Fruit fly (Drosophila melanogaster) whole organism, embryonic: Measurements from ENCODE around the gene CG1638.

Source experiments
- Asciz ChIP-seq: fragments of 200-800 bp; sonication (Bioruptor generic); optimal IDR thresholded peaks from 2 replicates; lab custom pipeline; 2017; ENCODE audit warnings: missing biosample characterization, mild to moderate bottlenecking, missing genetic modification characterization, missing genetic modification reagents
- Atf3 ChIP-seq: fragments of 200-800 bp; sonication (Bioruptor generic); optimal IDR thresholded peaks from 3 replicates; lab custom pipeline; 2016; ENCODE audit warnings: missing biosample characterization, missing genetic modification characterization
- Awh ChIP-seq: fragments of 200-800 bp; sonication (Bioruptor generic); IDR thresholded peaks from 2 replicates; pipeline ENCODE4, ENCODE4 v1.3.6; 2022; ENCODE audit warnings: missing biosample characterization, missing genetic modification characterization
- CG10147 ChIP-seq: fragments of 200-800 bp; sonication (Bioruptor generic); optimal IDR thresholded peaks from 2 replicates; lab custom pipeline; 2019; ENCODE audit warnings: missing biosample characterization, mild to moderate bottlenecking, missing genetic modification characterization, moderate library complexity
- CG10543 ChIP-seq: fragments of 200-800 bp; sonication (Bioruptor generic); optimal IDR thresholded peaks from 3 replicates; lab custom pipeline; 2017; ENCODE audit warnings: missing biosample characterization, mild to moderate bottlenecking, missing genetic modification characterization, moderate library complexity
- CG11695 ChIP-seq: fragments of 200-800 bp; sonication (Bioruptor generic); IDR thresholded peaks from 3 replicates; pipeline ENCODE4 v1.3.6; 2022; ENCODE audit warnings: missing biosample characterization, missing genetic modification characterization
- CG12299 ChIP-seq: fragments of 200-800 bp; sonication (Bioruptor generic); optimal IDR thresholded peaks from 2 replicates; lab custom pipeline; 2018; ENCODE audit warnings: missing biosample characterization, mild to moderate bottlenecking, missing genetic modification characterization
- CG12942 ChIP-seq: fragments of 200-800 bp; sonication (Bioruptor generic); optimal IDR thresholded peaks from 3 replicates; lab custom pipeline; 2016; ENCODE audit warnings: missing biosample characterization, missing genetic modification characterization
- CG14014 ChIP-seq: fragments of 200-800 bp; sonication (Bioruptor generic); IDR thresholded peaks from 2 replicates; pipeline ENCODE4 v1.3.6; 2022; ENCODE audit warnings: missing biosample characterization, missing genetic modification characterization
- CG14965 ChIP-seq: fragments of 200-800 bp; sonication (Bioruptor generic); optimal IDR thresholded peaks from 2 replicates; lab custom pipeline; 2016; ENCODE audit warnings: missing biosample characterization, missing genetic modification characterization, borderline replicate concordance
- CG17361 ChIP-seq: fragments of 200-800 bp; sonication (Bioruptor generic); IDR thresholded peaks from 3 replicates; pipeline ENCODE4 v1.3.6; 2022; ENCODE audit warnings: missing biosample characterization, missing genetic modification characterization
- CG17385 ChIP-seq: fragments of 200-800 bp; sonication (Bioruptor generic); optimal IDR thresholded peaks from 3 replicates; lab custom pipeline; 2018; ENCODE audit warnings: missing biosample characterization, mild to moderate bottlenecking, missing genetic modification characterization
- CG18262 ChIP-seq: fragments of 200-800 bp; optimal IDR thresholded peaks from 3 replicates; lab custom pipeline; 2019; ENCODE audit warnings: missing biosample characterization, mild to moderate bottlenecking, missing genetic modification characterization, moderate library complexity
- CG2678 ChIP-seq: fragments of 200-800 bp; sonication (Bioruptor generic); optimal IDR thresholded peaks from 3 replicates; lab custom pipeline; 2019; ENCODE audit warnings: missing biosample characterization, mild to moderate bottlenecking, missing genetic modification characterization, moderate library complexity
- CG2889 ChIP-seq: fragments of 200-800 bp; sonication (Bioruptor generic); IDR thresholded peaks from 3 replicates; pipeline ENCODE4 v1.3.6; 2022; ENCODE audit warnings: missing biosample characterization, missing genetic modification characterization
- CG3065 ChIP-seq: fragments of 200-800 bp; sonication (Bioruptor generic); optimal IDR thresholded peaks from 2 replicates; lab custom pipeline; 2016; ENCODE audit warnings: missing biosample characterization, missing genetic modification characterization
- CG31441 ChIP-seq: fragments of 200-800 bp; sonication (Bioruptor generic); IDR thresholded peaks from 2 replicates; pipeline ENCODE4 v1.3.6; 2022; ENCODE audit warnings: missing biosample characterization, missing genetic modification characterization
- CG32772 ChIP-seq: fragments of 200-800 bp; sonication (Bioruptor generic); IDR thresholded peaks from 2 replicates; pipeline ENCODE4 v1.3.6; 2022; ENCODE audit warnings: missing biosample characterization, missing genetic modification characterization
- CG6683 ChIP-seq: fragments of 200-800 bp; sonication (Bioruptor generic); optimal IDR thresholded peaks from 2 replicates; lab custom pipeline; 2017; ENCODE audit warnings: missing biosample characterization, mild to moderate bottlenecking, missing genetic modification characterization, missing genetic modification reagents
- CG7271 ChIP-seq: fragments of 200-800 bp; sonication (Bioruptor generic); optimal IDR thresholded peaks from 2 replicates; lab custom pipeline; 2018; ENCODE audit warnings: missing biosample characterization, mild to moderate bottlenecking, missing genetic modification characterization, moderate library complexity
- CG9215 ChIP-seq: fragments of 200-800 bp; sonication (Bioruptor generic); IDR thresholded peaks from 2 replicates; pipeline ENCODE4 v1.3.6; 2022; ENCODE audit warnings: missing biosample characterization, missing genetic modification characterization
- Dp ChIP-seq: fragments of 200-800 bp; sonication (Bioruptor generic); optimal IDR thresholded peaks from 2 replicates; lab custom pipeline; 2018; ENCODE audit warnings: missing biosample characterization, mild to moderate bottlenecking, missing genetic modification characterization, moderate library complexity
- Ets97D ChIP-seq: fragments of 200-800 bp; sonication (Bioruptor generic); optimal IDR thresholded peaks from 3 replicates; lab custom pipeline; 2016; ENCODE audit warnings: missing biosample characterization, missing genetic modification characterization
- Fer2 ChIP-seq: fragments of 200-800 bp; sonication (Bioruptor generic); optimal IDR thresholded peaks from 2 replicates; lab custom pipeline; 2018; ENCODE audit warnings: missing biosample characterization, mild to moderate bottlenecking, missing genetic modification characterization, moderate library complexity
- HLH4C ChIP-seq: fragments of 200-800 bp; sonication (Bioruptor generic); IDR thresholded peaks from 3 replicates; pipeline ENCODE4 v1.3.6; 2022; ENCODE audit warnings: missing biosample characterization, missing genetic modification characterization; ENCODE audit not compliant: partially characterized antibody
- HLHmδ ChIP-seq: fragments of 200-800 bp; sonication (Bioruptor generic); optimal IDR thresholded peaks from 2 replicates; lab custom pipeline; 2018; ENCODE audit warnings: missing biosample characterization, mild to moderate bottlenecking, missing genetic modification characterization, moderate library complexity
- Jarid2 ChIP-seq: fragments of 200-800 bp; sonication (Bioruptor generic); optimal IDR thresholded peaks from 3 replicates; lab custom pipeline; 2017; ENCODE audit warnings: mild to moderate bottlenecking, missing biosample characterization, missing genetic modification reagents, missing genetic modification characterization
- MESR4 ChIP-seq: fragments of 200-800 bp; sonication (Bioruptor generic); optimal IDR thresholded peaks from 2 replicates; lab custom pipeline; 2018; ENCODE audit warnings: missing biosample characterization, mild to moderate bottlenecking, missing genetic modification characterization, moderate library complexity
- Myb ChIP-seq: fragments of 200-800 bp; sonication (Bioruptor generic); optimal IDR thresholded peaks from 2 replicates; lab custom pipeline; 2016; ENCODE audit warnings: missing biosample characterization, missing genetic modification characterization
- NfI ChIP-seq: fragments of 200-800 bp; sonication (Bioruptor generic); optimal IDR thresholded peaks from 3 replicates; lab custom pipeline; 2018; ENCODE audit warnings: missing biosample characterization, mild to moderate bottlenecking, missing genetic modification characterization, moderate library complexity
- Six4 ChIP-seq: fragments of 200-800 bp; sonication (Bioruptor generic); optimal IDR thresholded peaks from 2 replicates; lab custom pipeline; 2016; ENCODE audit warnings: missing biosample characterization, missing genetic modification characterization
- ac ChIP-seq: fragments of 200-800 bp; sonication (Bioruptor generic); optimal IDR thresholded peaks from 3 replicates; lab custom pipeline; 2017; ENCODE audit warnings: missing biosample characterization, mild to moderate bottlenecking, missing genetic modification characterization
- ase ChIP-seq: fragments of 200-800 bp; sonication (Bioruptor generic); IDR thresholded peaks from 3 replicates; pipeline ENCODE4 v1.3.6; 2022; ENCODE audit warnings: missing biosample characterization, missing genetic modification characterization
- bcd ChIP-seq: fragments of 200-800 bp; sonication (Bioruptor generic); optimal IDR thresholded peaks from 2 replicates; lab custom pipeline; 2017; ENCODE audit warnings: missing biosample characterization, mild to moderate bottlenecking, missing genetic modification characterization
- chn ChIP-seq: fragments of 200-800 bp; sonication (Bioruptor generic); optimal IDR thresholded peaks from 2 replicates; lab custom pipeline; 2016; ENCODE audit warnings: missing biosample characterization, missing genetic modification characterization
- da ChIP-seq: fragments of 200-800 bp; sonication (Bioruptor generic); optimal IDR thresholded peaks from 2 replicates; lab custom pipeline; 2016; ENCODE audit warnings: missing biosample characterization, missing genetic modification characterization
- dmrt11E ChIP-seq: fragments of 200-800 bp; sonication (Bioruptor generic); optimal IDR thresholded peaks from 3 replicates; lab custom pipeline; 2018; ENCODE audit warnings: missing biosample characterization, mild to moderate bottlenecking, missing genetic modification characterization, moderate library complexity
- eve ChIP-seq, 2 experiments: fragments of >200 bp; optimal IDR thresholded peaks; 2 replicates each; lab custom pipeline; 2017; ENCODE audit warnings: missing biosample characterization in 2 of 2, missing genetic modification characterization in 2 of 2
- gce ChIP-seq: fragments of 200-800 bp; sonication (Bioruptor generic); IDR thresholded peaks from 3 replicates; pipeline ENCODE4 v1.3.6; 2022; ENCODE audit warnings: missing biosample characterization, missing genetic modification characterization
- hth ChIP-seq: fragments of >200 bp; optimal IDR thresholded peaks from 2 replicates; lab custom pipeline; 2017; ENCODE audit warnings: inconsistent platforms
- kay ChIP-seq: fragments of 200-800 bp; sonication (Bioruptor generic); optimal IDR thresholded peaks from 2 replicates; lab custom pipeline; 2016; ENCODE audit warnings: missing biosample characterization, missing genetic modification characterization
- ken ChIP-seq: fragments of 200-800 bp; sonication (Bioruptor generic); IDR thresholded peaks from 3 replicates; pipeline ENCODE4 v1.3.6; 2022; ENCODE audit warnings: missing biosample characterization, missing genetic modification characterization
- kni ChIP-seq: fragments of 200-800 bp; sonication (Bioruptor generic); optimal IDR thresholded peaks from 3 replicates; lab custom pipeline; 2017; ENCODE audit warnings: mild to moderate bottlenecking, missing biosample characterization, missing genetic modification reagents, missing genetic modification characterization
- nerfin-2 ChIP-seq: fragments of 200-800 bp; sonication (Bioruptor generic); IDR thresholded peaks from 2 replicates; pipeline ENCODE4 v1.3.6; 2022; ENCODE audit warnings: missing biosample characterization, missing genetic modification characterization; ENCODE audit not compliant: partially characterized antibody
- phol ChIP-seq: fragments of 200-800 bp; sonication (Bioruptor generic); optimal IDR thresholded peaks from 3 replicates; lab custom pipeline; 2018; ENCODE audit warnings: missing biosample characterization, mild to moderate bottlenecking, missing genetic modification characterization, moderate library complexity
- pzg ChIP-seq: fragments of 200-800 bp; sonication (Bioruptor generic); optimal IDR thresholded peaks from 3 replicates; lab custom pipeline; 2018; ENCODE audit warnings: missing biosample characterization, mild to moderate bottlenecking, missing genetic modification characterization, moderate library complexity
- scrt ChIP-seq: fragments of 200-800 bp; sonication (Bioruptor generic); optimal IDR thresholded peaks from 2 replicates; lab custom pipeline; 2018; ENCODE audit warnings: missing biosample characterization, mild to moderate bottlenecking, missing genetic modification characterization, moderate library complexity
- seq ChIP-seq: fragments of 200-800 bp; sonication (Bioruptor generic); IDR thresholded peaks from 2 replicates; pipeline ENCODE4 v1.3.6; 2022; ENCODE audit warnings: missing biosample characterization, missing genetic modification characterization
- slou ChIP-seq: fragments of 200-800 bp; sonication (Bioruptor generic); optimal IDR thresholded peaks from 3 replicates; lab custom pipeline; 2016; ENCODE audit warnings: missing biosample characterization, missing genetic modification characterization
- stwl ChIP-seq: fragments of 200-800 bp; sonication (Bioruptor generic); optimal IDR thresholded peaks from 3 replicates; lab custom pipeline; 2018; ENCODE audit warnings: missing biosample characterization, mild to moderate bottlenecking, missing genetic modification characterization, moderate library complexity
- tna ChIP-seq: fragments of 200-800 bp; sonication (Bioruptor generic); IDR thresholded peaks from 2 replicates; pipeline ENCODE4 v1.3.6; 2022; ENCODE audit warnings: missing biosample characterization, missing genetic modification characterization; ENCODE audit not compliant: partially characterized antibody
- trem ChIP-seq: fragments of 200-800 bp; optimal IDR thresholded peaks from 3 replicates; lab custom pipeline; 2019; ENCODE audit warnings: missing biosample characterization, mild to moderate bottlenecking, missing genetic modification characterization, moderate library complexity

Gene CG1638

DNA sequence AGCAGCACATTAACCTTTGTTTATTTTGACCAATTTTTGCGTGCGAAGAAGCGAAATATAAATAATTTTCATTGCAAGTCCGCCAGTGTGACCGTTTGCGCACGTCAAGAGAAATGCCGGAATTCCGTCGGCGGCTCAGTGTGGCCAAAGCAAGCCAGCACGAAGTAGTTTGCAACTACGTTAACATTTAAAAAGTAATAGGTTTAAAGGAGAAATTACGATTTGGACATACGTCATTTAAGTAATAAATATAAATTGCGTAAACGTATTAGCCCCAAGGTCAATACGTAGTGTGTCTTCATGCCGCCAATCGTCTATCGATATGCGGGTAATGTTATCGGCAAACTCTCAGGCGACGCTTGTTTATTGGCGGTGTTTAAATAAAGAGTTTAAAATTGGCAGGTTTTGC is 9.8 kb upstream of the CG1638 start, which contains the start of the genes pygo and rod (continued):
- no peak for TF ChIP-seq gce (GFP tag; lab: Robert Waterston, UW)
- TF ChIP-seq CG14965 (GFP tag; lab: Kevin White, UChicago) = no peak
- no peak for TF ChIP-seq NfI (GFP tag; lab: Kevin White, UChicago)
- no peak for TF ChIP-seq eve (GFP tag; optimal IDR thresholded peaks at IDR 0.05; lab: Kevin White, UChicago)
- no peak for TF ChIP-seq slou
- TF ChIP-seq CG10543 = no peak
- TF ChIP-seq HLHmδ = no peak
- no peak for TF ChIP-seq Six4 (GFP tag; lab: Kevin White, UChicago)
- no peak for TF ChIP-seq hth (lab: Kevin White, UChicago)
- peak; percentile 69 for TF ChIP-seq MESR4 (GFP tag; lab: Kevin White, UChicago)
- no peak for TF ChIP-seq CG12942 (GFP tag; lab: Kevin White, UChicago)
- no peak for TF ChIP-seq CG9215
- no peak for TF ChIP-seq ase
- no peak for TF ChIP-seq CG14014 (GFP tag; lab: Robert Waterston, UW)
- no peak for TF ChIP-seq ken (GFP tag; lab: Robert Waterston, UW)
- no peak for TF ChIP-seq Awh (GFP tag; lab: Robert Waterston, UW)
- peak; percentile 51 for TF ChIP-seq tna (GFP tag; lab: Robert Waterston, UW)
- TF ChIP-seq stwl (tag; lab: Kevin White, UChicago) = peak; percentile 90
- no peak for TF ChIP-seq chn
- peak; percentile 72 for TF ChIP-seq HLH4C
- TF ChIP-seq phol (tag; lab: Kevin White, UChicago) = peak; percentile 48
- TF ChIP-seq CG7271 = no peak
- no peak for TF ChIP-seq CG32772 (GFP tag; lab: Robert Waterston, UW)
- TF ChIP-seq kni (GFP tag; lab: Kevin White, UChicago) = no peak
- no peak for TF ChIP-seq CG3065 (GFP tag; lab: Kevin White, UChicago)
- no peak for TF ChIP-seq kay (GFP tag; lab: Kevin White, UChicago)
- peak; percentile 6 for TF ChIP-seq bcd (GFP tag; lab: Kevin White, UChicago)
- no peak for TF ChIP-seq Asciz (GFP tag; lab: Kevin White, UChicago)
- no peak for TF ChIP-seq dmrt11E (tag; lab: Kevin White, UChicago)
- TF ChIP-seq trem (tag; lab: Kevin White, UChicago) = peak; percentile 72
- no peak for TF ChIP-seq Jarid2 (GFP tag; lab: Kevin White, UChicago)
- no peak for TF ChIP-seq CG2678
- TF ChIP-seq da (GFP tag; lab: Kevin White, UChicago) = no peak
- no peak for TF ChIP-seq CG31441 (GFP tag; lab: Robert Waterston, UW)
- TF ChIP-seq scrt (GFP tag; lab: Kevin White, UChicago) = no peak
- peak; percentile 78 for TF ChIP-seq Dp
- TF ChIP-seq CG18262 (tag; lab: Kevin White, UChicago) = no peak
- TF ChIP-seq Atf3 (GFP tag; lab: Kevin White, UChicago) = no peak
- peak; percentile 61 for TF ChIP-seq Ets97D (GFP tag; lab: Kevin White, UChicago)
- TF ChIP-seq nerfin-2 (GFP tag; lab: Robert Waterston, UW) = peak; percentile 28; the same call in 1 of the 2 replicates
- no peak for TF ChIP-seq ac
- TF ChIP-seq CG17385 (GFP tag; lab: Kevin White, UChicago) = no peak
- no peak for TF ChIP-seq Fer2 (tag; lab: Kevin White, UChicago)
- TF ChIP-seq Myb (GFP tag; lab: Kevin White, UChicago) = peak; percentile 71
- no peak for TF ChIP-seq CG11695 (GFP tag; lab: Robert Waterston, UW)
- no peak for TF ChIP-seq seq (GFP tag; lab: Robert Waterston, UW)
- TF ChIP-seq CG12299 (tag; lab: Kevin White, UChicago) = no peak
- TF ChIP-seq CG10147 = no peak
- TF ChIP-seq pzg = peak; percentile 86
- TF ChIP-seq CG17361 = no peak
- TF ChIP-seq CG6683 = no peak
- no peak for TF ChIP-seq CG2889 (GFP tag; lab: Robert Waterston, UW)
